Worm (Caenorhabditis elegans) whole organism, L1 larva: ENCODE measurements around the gene abcf-2.

ENCODE experiments used
- C16A3.4 ChIP-seq: fragments of 150-350 bp; optimal IDR thresholded peaks from 2 replicates; lab custom pipeline; 2014; ENCODE audit warnings: missing biosample characterization, missing genetic modification characterization
- aly-2 ChIP-seq: fragments of 150-350 bp; optimal IDR thresholded peaks from 2 replicates; lab custom pipeline; 2014; ENCODE audit warnings: missing biosample characterization, missing genetic modification characterization
- ama-1 ChIP-seq: fragments of 150-350 bp; optimal IDR thresholded peaks from 2 replicates; lab custom pipeline; 2014
- blmp-1 ChIP-seq: fragments of 150-350 bp; optimal IDR thresholded peaks from 2 replicates; lab custom pipeline; 2014; ENCODE audit warnings: missing biosample characterization, missing genetic modification characterization
- ceh-8 ChIP-seq: fragments of 200-800 bp; sonication (Bioruptor generic); optimal IDR thresholded peaks from 2 replicates; lab custom pipeline; 2018; ENCODE audit warnings: mild to moderate bottlenecking, missing genetic modification characterization, moderate library complexity, missing compliant biosample characterization
- ceh-82 ChIP-seq, 3 experiments: fragments of 150-350 bp in 1 of 3; sonication (generic microtip) in 2 of 3; optimal IDR thresholded peaks; 2 replicates each; lab custom pipeline; 2014 to 2017; ENCODE audit warnings: missing biosample characterization in 3 of 3, missing genetic modification characterization in 3 of 3
- ceh-88 ChIP-seq: fragments of 200-800 bp; sonication (Bioruptor generic); IDR thresholded peaks from 2 replicates; pipeline ENCODE4 v1.3.6; 2022; ENCODE audit warnings: missing genetic modification characterization, missing compliant biosample characterization
- ceh-90 ChIP-seq: sonication (generic microtip); optimal IDR thresholded peaks from 2 replicates; lab custom pipeline; 2016; ENCODE audit warnings: missing genetic modification characterization, missing compliant biosample characterization
- ces-1 ChIP-seq: fragments of 150-350 bp; optimal IDR thresholded peaks from 2 replicates; lab custom pipeline; 2014; ENCODE audit warnings: missing biosample characterization, missing genetic modification reagents, missing genetic modification characterization
- dsc-1 ChIP-seq: sonication (generic microtip); optimal IDR thresholded peaks from 2 replicates; lab custom pipeline; 2016; ENCODE audit warnings: mild to moderate bottlenecking, missing genetic modification characterization, missing compliant biosample characterization
- efl-1 ChIP-seq, 4 experiments: fragments of 150-350 bp; optimal IDR thresholded peaks in 3 of 4; peaks in 1 of 4; 1 replicate in 1 of 4; 2 replicates in 3 of 4; lab custom pipeline; 2014; ENCODE audit warnings: missing biosample characterization in 2 of 4, missing genetic modification characterization in 2 of 4, missing genetic modification reagents in 2 of 4
- elt-2 ChIP-seq: sonication (generic microtip); optimal IDR thresholded peaks from 2 replicates; lab custom pipeline; 2016; ENCODE audit warnings: missing genetic modification characterization, mild to moderate bottlenecking, inconsistent platforms, missing compliant biosample characterization, missing genetic modification reagents
- ets-5 ChIP-seq: fragments of 200-800 bp; sonication (Bioruptor generic); IDR thresholded peaks from 2 replicates; pipeline ENCODE4 v1.3.6; 2022; ENCODE audit warnings: missing genetic modification characterization, missing compliant biosample characterization
- fkh-10 ChIP-seq: sonication (generic microtip); optimal IDR thresholded peaks from 2 replicates; lab custom pipeline; 2017; ENCODE audit warnings: missing biosample characterization, missing genetic modification reagents, missing genetic modification characterization
- fkh-4 ChIP-seq: sonication (generic microtip); optimal IDR thresholded peaks from 2 replicates; lab custom pipeline; 2016; ENCODE audit warnings: missing compliant biosample characterization, missing genetic modification characterization, borderline replicate concordance
- fkh-8 ChIP-seq: sonication (generic microtip); optimal IDR thresholded peaks from 2 replicates; lab custom pipeline; 2016; ENCODE audit warnings: mild to moderate bottlenecking, missing genetic modification characterization, missing compliant biosample characterization
- fos-1 ChIP-seq: fragments of 150-350 bp; optimal IDR thresholded peaks from 2 replicates; lab custom pipeline; 2014; ENCODE audit warnings: missing biosample characterization, missing genetic modification characterization
- jun-1 ChIP-seq: fragments of 150-350 bp; optimal IDR thresholded peaks from 2 replicates; lab custom pipeline; 2014; ENCODE audit warnings: missing biosample characterization, missing genetic modification reagents, missing genetic modification characterization
- lin-35 ChIP-seq, 2 experiments: fragments of 150-350 bp; optimal IDR thresholded peaks; 2 replicates each; lab custom pipeline; 2014; ENCODE audit warnings: missing biosample characterization in 2 of 2, missing genetic modification characterization in 2 of 2, missing genetic modification reagents in 2 of 2
- lin-39 ChIP-seq: fragments of 150-350 bp; optimal IDR thresholded peaks from 2 replicates; lab custom pipeline; 2014; ENCODE audit warnings: missing biosample characterization, missing genetic modification reagents, missing genetic modification characterization
- lir-3 ChIP-seq: sonication (generic microtip); optimal IDR thresholded peaks from 2 replicates; lab custom pipeline; 2016; ENCODE audit warnings: mild to moderate bottlenecking, missing genetic modification characterization, moderate library complexity, missing compliant biosample characterization; ENCODE audit not compliant: poor library complexity
- lsy-2 ChIP-seq, 2 experiments: fragments of 150-350 bp; optimal IDR thresholded peaks; 2 replicates each; lab custom pipeline; 2014; ENCODE audit warnings: missing biosample characterization in 2 of 2, missing genetic modification characterization in 2 of 2
- nhr-11 ChIP-seq: fragments of 150-350 bp; optimal IDR thresholded peaks from 2 replicates; lab custom pipeline; 2014; ENCODE audit warnings: missing biosample characterization, missing genetic modification characterization
- nhr-12 ChIP-seq: sonication (generic microtip); optimal IDR thresholded peaks from 2 replicates; lab custom pipeline; 2017; ENCODE audit warnings: missing biosample characterization, missing genetic modification characterization
- nhr-237 ChIP-seq: fragments of 150-350 bp; optimal IDR thresholded peaks from 2 replicates; lab custom pipeline; 2014; ENCODE audit warnings: missing biosample characterization, missing genetic modification characterization
- nhr-71 ChIP-seq: sonication (generic microtip); optimal IDR thresholded peaks from 2 replicates; lab custom pipeline; 2016; ENCODE audit warnings: mild to moderate bottlenecking, missing genetic modification characterization, moderate library complexity, missing compliant biosample characterization
- nhr-76 ChIP-seq: sonication (generic microtip); optimal IDR thresholded peaks from 2 replicates; lab custom pipeline; 2017; ENCODE audit warnings: missing biosample characterization, missing genetic modification characterization
- nhr-77 ChIP-seq: fragments of 150-350 bp; optimal IDR thresholded peaks from 2 replicates; lab custom pipeline; 2014; ENCODE audit warnings: missing biosample characterization, missing genetic modification characterization
- pag-3 ChIP-seq: sonication (generic microtip); optimal IDR thresholded peaks from 2 replicates; lab custom pipeline; 2017; ENCODE audit warnings: missing genetic modification characterization, mild to moderate bottlenecking, missing compliant biosample characterization, antibody characterized with exemption, borderline replicate concordance; ENCODE audit not compliant: insufficient read depth
- pqm-1 ChIP-seq: sonication (generic microtip); optimal IDR thresholded peaks from 3 replicates; lab custom pipeline; 2017; ENCODE audit warnings: missing biosample characterization, missing genetic modification characterization
- rnt-1 ChIP-seq: sonication (generic microtip); optimal IDR thresholded peaks from 2 replicates; lab custom pipeline; 2016; ENCODE audit warnings: mild to moderate bottlenecking, missing genetic modification characterization, moderate library complexity, missing compliant biosample characterization
- snu-23 ChIP-seq: sonication (generic microtip); optimal IDR thresholded peaks from 2 replicates; lab custom pipeline; 2016; ENCODE audit warnings: missing genetic modification characterization, missing compliant biosample characterization
- sup-37 ChIP-seq: fragments of 200-800 bp; sonication (Bioruptor generic); optimal IDR thresholded peaks from 2 replicates; lab custom pipeline; 2018; ENCODE audit warnings: mild to moderate bottlenecking, missing genetic modification characterization, missing compliant biosample characterization
- tbx-2 ChIP-seq: sonication (generic microtip); optimal IDR thresholded peaks from 2 replicates; lab custom pipeline; 2016; ENCODE audit warnings: missing genetic modification characterization, missing compliant biosample characterization
- unc-62 ChIP-seq: fragments of 150-350 bp; optimal IDR thresholded peaks from 2 replicates; lab custom pipeline; 2014; ENCODE audit warnings: missing biosample characterization, missing genetic modification reagents, missing genetic modification characterization
- unc-98 ChIP-seq: fragments of 200-800 bp; sonication (Bioruptor generic); IDR thresholded peaks from 2 replicates; pipeline ENCODE4 v1.3.6; 2022; ENCODE audit warnings: missing genetic modification characterization, missing compliant biosample characterization
- vab-15 ChIP-seq: sonication (generic microtip); optimal IDR thresholded peaks from 2 replicates; lab custom pipeline; 2017; ENCODE audit warnings: missing genotype, mild to moderate bottlenecking, missing genetic modification characterization, missing compliant biosample characterization
- zag-1 ChIP-seq: fragments of 150-350 bp; optimal IDR thresholded peaks from 2 replicates; lab custom pipeline; 2014; ENCODE audit warnings: missing biosample characterization, missing genetic modification characterization
- zip-4 ChIP-seq: fragments of 200-800 bp; sonication (Bioruptor generic); optimal IDR thresholded peaks from 2 replicates; lab custom pipeline; 2018; ENCODE audit warnings: mild to moderate bottlenecking, missing genetic modification characterization, moderate library complexity, missing compliant biosample characterization
- ztf-11 ChIP-seq, 2 experiments: sonication (generic microtip); optimal IDR thresholded peaks; 2 replicates each; lab custom pipeline; 2016 to 2017; ENCODE audit warnings: missing genetic modification characterization in 2 of 2, missing biosample characterization in 1 of 2, missing compliant biosample characterization in 1 of 2
- ztf-4 ChIP-seq: fragments of 150-350 bp; optimal IDR thresholded peaks from 2 replicates; lab custom pipeline; 2014; ENCODE audit warnings: missing biosample characterization, missing genetic modification characterization

The abcf-2 gene

ce11 chrIII:13462138-13462634, at the start of gene abcf-2, which contains the start of gene T27E9.2:
Gene abcf-2, minus strand, starts transcription at chrIII:13462238.
Gene T27E9.2, minus strand, starts transcription at chrIII:13462584.
- TF ChIP-seq efl-1 (optimal IDR thresholded peaks at IDR 0.05; lab: Kevin White, UChicago) = no peak
- TF ChIP-seq efl-1 (GFP tag; optimal IDR thresholded peaks at IDR 0.05 in 1 of 2; lab: Kevin White, UChicago) = peak in 1 of 2 experiments; percentile 86
- TF ChIP-seq tbx-2 = no peak

- TF ChIP-seq ceh-88 (GFP tag; lab: Robert Waterston, UW) = no peak
- TF ChIP-seq ama-1 (lab: Kevin White, UChicago) = no peak
- TF ChIP-seq elt-2 (tag; lab: Kevin White, UChicago) = no peak
- TF ChIP-seq ces-1 (GFP tag; lab: Kevin White, UChicago) = no peak
- TF ChIP-seq rnt-1 = no peak
- TF ChIP-seq lsy-2 (tag; optimal IDR thresholded peaks at IDR 0.05; lab: Kevin White, UChicago) = no peak
- TF ChIP-seq lir-3 (tag; lab: Kevin White, UChicago) = no peak
- TF ChIP-seq fkh-10 (GFP tag; lab: Kevin White, UChicago) = no peak
- TF ChIP-seq zip-4 (GFP tag; lab: Kevin White, UChicago) = no peak
- no peak for TF ChIP-seq nhr-12
- no peak for TF ChIP-seq ceh-82 (tag; optimal IDR thresholded peaks at IDR 0.05; lab: Kevin White, UChicago)
- TF ChIP-seq nhr-77 (tag; lab: Kevin White, UChicago) = no peak
- no peak for TF ChIP-seq unc-62 (GFP tag; lab: Kevin White, UChicago)
- TF ChIP-seq lin-39 = no peak
- no peak for TF ChIP-seq jun-1 (tag; lab: Kevin White, UChicago)
- TF ChIP-seq ztf-4 (tag; lab: Kevin White, UChicago) = no peak
- no peak for TF ChIP-seq unc-98 (GFP tag; lab: Robert Waterston, UW)
- no peak for TF ChIP-seq vab-15 (tag; lab: Kevin White, UChicago)
- no peak for TF ChIP-seq sup-37 (GFP tag; lab: Kevin White, UChicago)
- TF ChIP-seq, all 84 proteins: peak for 0
These were observed 48.7 kb upstream of the abcf-2 start for ce11 chrIII:13510753-13511152.

ce11 chrIII:13505718-13506117, 43.7 kb upstream of the abcf-2 start, which contains the start of gene T28A8.3:
Gene T28A8.3, plus strand, starts transcription at chrIII:13506018.
- TF ChIP-seq nhr-237 (tag; lab: Kevin White, UChicago) = no peak
- TF ChIP-seq efl-1 (optimal IDR thresholded peaks at IDR 0.05; lab: Kevin White, UChicago) = no peak
- no peak for TF ChIP-seq efl-1 (GFP tag; optimal IDR thresholded peaks at IDR 0.05 in 1 of 2; lab: Kevin White, UChicago)
- TF ChIP-seq nhr-12 = no peak
- no peak for TF ChIP-seq fos-1
- no peak for TF ChIP-seq lin-35 (GFP tag; optimal IDR thresholded peaks at IDR 0.05; lab: Kevin White, UChicago)
- TF ChIP-seq snu-23 (GFP tag; lab: Kevin White, UChicago) = no peak
- TF ChIP-seq ceh-8 = no peak
- TF ChIP-seq nhr-71 (tag; lab: Kevin White, UChicago) = no peak
- no peak for TF ChIP-seq aly-2
- no peak for TF ChIP-seq C16A3.4 (tag; lab: Kevin White, UChicago)
- TF ChIP-seq pqm-1 = no peak
- TF ChIP-seq lin-39 = no peak
- no peak for TF ChIP-seq fkh-4 (tag; lab: Kevin White, UChicago)

- TF ChIP-seq rnt-1 = no peak
- no peak for TF ChIP-seq nhr-76 (tag; lab: Kevin White, UChicago)
- no peak for TF ChIP-seq nhr-11 (tag; lab: Kevin White, UChicago)
- no peak for TF ChIP-seq zag-1
- no peak for TF ChIP-seq dsc-1 (tag; lab: Kevin White, UChicago)
- no peak for TF ChIP-seq tbx-2
- TF ChIP-seq blmp-1 (tag; lab: Kevin White, UChicago) = no peak
- no peak for TF ChIP-seq ztf-11 (tag; optimal IDR thresholded peaks at IDR 0.05; lab: Kevin White, UChicago)
- no peak for TF ChIP-seq elt-2 (tag; lab: Kevin White, UChicago)
- no peak for TF ChIP-seq fos-1
- no peak for TF ChIP-seq lsy-2 (tag; optimal IDR thresholded peaks at IDR 0.05; lab: Kevin White, UChicago)
- TF ChIP-seq nhr-71 (tag; lab: Kevin White, UChicago) = no peak
- no peak for TF ChIP-seq pag-3 (tag; lab: Kevin White, UChicago)
- no peak for TF ChIP-seq fkh-8 (tag; lab: Kevin White, UChicago)
- no peak for TF ChIP-seq ceh-90
- TF ChIP-seq ets-5 (GFP tag; lab: Robert Waterston, UW) = no peak
- TF ChIP-seq, all 84 proteins: peak for 0
These were observed 41.3 kb upstream of the abcf-2 start, which contains the start of gene T28A8.4 for ce11 chrIII:13503379-13503778. Gene T28A8.4, plus strand, starts transcription at chrIII:13503679.
